Fruit fly (Drosophila melanogaster) whole organism, embryonic: Measurements from ENCODE around the gene rgn.

Source experiments
- Atf6 ChIP-seq: fragments of 200-800 bp; sonication (Bioruptor generic); IDR thresholded peaks from 2 replicates; pipeline ENCODE4 v1.3.6; 2022; ENCODE audit warnings: missing biosample characterization, missing genetic modification characterization
- Bgb ChIP-seq: fragments of 200-800 bp; sonication (Bioruptor generic); IDR thresholded peaks from 2 replicates; pipeline ENCODE4 v1.3.6; 2022; ENCODE audit warnings: missing biosample characterization, missing genetic modification characterization; ENCODE audit not compliant: partially characterized antibody
- CG10267 ChIP-seq: fragments of 200-800 bp; sonication (Bioruptor generic); optimal IDR thresholded peaks from 2 replicates; lab custom pipeline; 2018; ENCODE audit warnings: missing biosample characterization, mild to moderate bottlenecking, missing genetic modification characterization, moderate library complexity
- CG1233 ChIP-seq: fragments of 200-800 bp; sonication (Bioruptor generic); optimal IDR thresholded peaks from 4 replicates; lab custom pipeline; 2018; ENCODE audit warnings: missing biosample characterization, mild to moderate bottlenecking, missing genetic modification characterization
- CG15011 ChIP-seq: fragments of 200-800 bp; sonication (Bioruptor generic); optimal IDR thresholded peaks from 3 replicates; lab custom pipeline; 2018; ENCODE audit warnings: missing biosample characterization, mild to moderate bottlenecking, missing genetic modification characterization
- CG16863 ChIP-seq: fragments of 200-800 bp; sonication (Bioruptor generic); optimal IDR thresholded peaks from 3 replicates; lab custom pipeline; 2016; ENCODE audit warnings: missing biosample characterization, missing genetic modification characterization
- CG1832 ChIP-seq: fragments of 200-800 bp; sonication (Bioruptor generic); optimal IDR thresholded peaks from 2 replicates; lab custom pipeline; 2017; ENCODE audit warnings: missing biosample characterization, mild to moderate bottlenecking, missing genetic modification characterization, inconsistent platforms
- CG18476 ChIP-seq: fragments of 200-800 bp; sonication (Bioruptor generic); optimal IDR thresholded peaks from 2 replicates; lab custom pipeline; 2016; ENCODE audit warnings: missing biosample characterization, mild to moderate bottlenecking, missing genetic modification characterization
- CG18764 ChIP-seq: fragments of 200-800 bp; sonication (Bioruptor generic); optimal IDR thresholded peaks from 3 replicates; lab custom pipeline; 2016; ENCODE audit warnings: missing biosample characterization, missing genetic modification characterization
- CG2116 ChIP-seq: fragments of 200-800 bp; sonication (Bioruptor generic); optimal IDR thresholded peaks from 3 replicates; lab custom pipeline; 2018; ENCODE audit warnings: missing biosample characterization, mild to moderate bottlenecking, missing genetic modification characterization
- CG2889 ChIP-seq: fragments of 200-800 bp; sonication (Bioruptor generic); IDR thresholded peaks from 3 replicates; pipeline ENCODE4 v1.3.6; 2022; ENCODE audit warnings: missing biosample characterization, missing genetic modification characterization
- CG31365 ChIP-seq: fragments of 200-800 bp; sonication (Bioruptor generic); optimal IDR thresholded peaks from 2 replicates; lab custom pipeline; 2018; ENCODE audit warnings: missing biosample characterization, mild to moderate bottlenecking, missing genetic modification characterization
- CG33213 ChIP-seq: fragments of 200-800 bp; sonication (Bioruptor generic); optimal IDR thresholded peaks from 3 replicates; lab custom pipeline; 2016; ENCODE audit warnings: missing biosample characterization, missing genetic modification characterization
- CG3407 ChIP-seq: fragments of 200-800 bp; sonication (Bioruptor generic); optimal IDR thresholded peaks from 2 replicates; lab custom pipeline; 2018; ENCODE audit warnings: missing biosample characterization, mild to moderate bottlenecking, missing genetic modification characterization
- CG3726 ChIP-seq: fragments of 200-800 bp; sonication (Bioruptor generic); IDR thresholded peaks from 3 replicates; pipeline ENCODE4, ENCODE4 v1.3.6; 2022; ENCODE audit warnings: missing biosample characterization, missing genetic modification characterization
- CG4424 ChIP-seq: fragments of 200-800 bp; sonication (Bioruptor generic); optimal IDR thresholded peaks from 3 replicates; lab custom pipeline; 2016; ENCODE audit warnings: missing biosample characterization, missing genetic modification characterization
- CG7372 ChIP-seq: fragments of 200-800 bp; sonication (Bioruptor generic); IDR thresholded peaks from 2 replicates; pipeline ENCODE4 v1.3.6; 2022; ENCODE audit warnings: missing biosample characterization, missing genetic modification characterization
- CG7928 ChIP-seq: fragments of 200-800 bp; sonication (Bioruptor generic); optimal IDR thresholded peaks from 2 replicates; lab custom pipeline; 2017; ENCODE audit warnings: missing biosample characterization, mild to moderate bottlenecking, missing genetic modification characterization
- CrebB ChIP-seq: fragments of 200-800 bp; sonication (Bioruptor generic); optimal IDR thresholded peaks from 3 replicates; lab custom pipeline; 2018; ENCODE audit warnings: missing biosample characterization, mild to moderate bottlenecking, missing genetic modification characterization
- Dip3 ChIP-seq: fragments of 200-800 bp; sonication (Bioruptor generic); optimal IDR thresholded peaks from 3 replicates; lab custom pipeline; 2016; ENCODE audit warnings: missing biosample characterization, missing genetic modification characterization
- Dp ChIP-seq: fragments of 200-800 bp; sonication (Bioruptor generic); optimal IDR thresholded peaks from 2 replicates; lab custom pipeline; 2018; ENCODE audit warnings: missing biosample characterization, mild to moderate bottlenecking, missing genetic modification characterization, moderate library complexity
- Ets65A ChIP-seq: fragments of 200-800 bp; sonication (Bioruptor generic); peaks from one replicate; lab custom pipeline; 2016; ENCODE audit warnings: missing biosample characterization, missing genetic modification characterization
- GATAe ChIP-seq: fragments of 200-800 bp; sonication (Bioruptor generic); conservative IDR thresholded peaks from 2 replicates; pipeline ENCODE4 v1.3.6; 2022; ENCODE audit warnings: missing biosample characterization, missing genetic modification characterization
- Nf-YC ChIP-seq: fragments of 200-800 bp; optimal IDR thresholded peaks from 3 replicates; lab custom pipeline; 2019; ENCODE audit warnings: missing biosample characterization, mild to moderate bottlenecking, missing genetic modification characterization, moderate library complexity
- NfI ChIP-seq: fragments of 200-800 bp; sonication (Bioruptor generic); optimal IDR thresholded peaks from 3 replicates; lab custom pipeline; 2018; ENCODE audit warnings: missing biosample characterization, mild to moderate bottlenecking, missing genetic modification characterization, moderate library complexity
- Oli ChIP-seq: fragments of 200-800 bp; sonication (Bioruptor generic); optimal IDR thresholded peaks from 2 replicates; lab custom pipeline; 2018; ENCODE audit warnings: missing biosample characterization, mild to moderate bottlenecking, missing genetic modification characterization, moderate library complexity
- Rfx ChIP-seq: fragments of 200-800 bp; sonication (Bioruptor generic); IDR thresholded peaks from 2 replicates; pipeline ENCODE4 v1.3.6; 2022; ENCODE audit warnings: missing biosample characterization, missing genetic modification characterization
- Scr ChIP-seq: fragments of 200-800 bp; sonication (Bioruptor generic); IDR thresholded peaks from 2 replicates; pipeline ENCODE4 v1.3.6; 2022; ENCODE audit warnings: missing biosample characterization, missing genetic modification characterization; ENCODE audit not compliant: partially characterized antibody
- Sox102F ChIP-seq: fragments of 200-800 bp; sonication (Bioruptor generic); optimal IDR thresholded peaks from 2 replicates; lab custom pipeline; 2018; ENCODE audit warnings: missing biosample characterization, mild to moderate bottlenecking, missing genetic modification characterization, moderate library complexity
- ato ChIP-seq: fragments of 200-800 bp; sonication (Bioruptor generic); IDR thresholded peaks from 2 replicates; pipeline ENCODE4 v1.3.6; 2022; ENCODE audit warnings: missing biosample characterization, missing genetic modification characterization; ENCODE audit not compliant: partially characterized antibody
- danr ChIP-seq: fragments of 200-800 bp; sonication (Bioruptor generic); IDR thresholded peaks from 2 replicates; pipeline ENCODE4 v1.3.6; 2022; ENCODE audit warnings: missing biosample characterization, missing genetic modification characterization
- disco-r ChIP-seq: fragments of 200-800 bp; sonication (Bioruptor generic); optimal IDR thresholded peaks from 2 replicates; lab custom pipeline; 2016; ENCODE audit warnings: missing biosample characterization, missing genetic modification characterization
- esg ChIP-seq: fragments of 200-800 bp; sonication (Bioruptor generic); conservative IDR thresholded peaks from 2 replicates; pipeline ENCODE4 v1.3.6; 2022; ENCODE audit warnings: missing biosample characterization, missing genetic modification characterization
- ftz-f1 ChIP-seq: fragments of 200-800 bp; sonication (Bioruptor generic); optimal IDR thresholded peaks from 2 replicates; lab custom pipeline; 2016; ENCODE audit warnings: missing biosample characterization, missing genetic modification characterization
- gcm2 ChIP-seq: fragments of 200-800 bp; sonication (Bioruptor generic); optimal IDR thresholded peaks from 2 replicates; lab custom pipeline; 2016; ENCODE audit warnings: missing biosample characterization, missing genetic modification characterization
- ham ChIP-seq: fragments of 200-800 bp; sonication (Bioruptor generic); IDR thresholded peaks from 2 replicates; pipeline ENCODE4 v1.3.6; 2022; ENCODE audit warnings: missing biosample characterization, missing genetic modification characterization
- knrl ChIP-seq: fragments of 200-800 bp; sonication (Bioruptor generic); IDR thresholded peaks from 3 replicates; pipeline ENCODE4 v1.3.6; 2022; ENCODE audit warnings: missing biosample characterization, missing genetic modification characterization; ENCODE audit not compliant: partially characterized antibody
- otp ChIP-seq: fragments of 200-800 bp; sonication (Bioruptor generic); IDR thresholded peaks from 3 replicates; pipeline ENCODE4, ENCODE4 v1.3.6; 2022; ENCODE audit warnings: missing biosample characterization, missing genetic modification characterization
- pan ChIP-seq, 4 experiments: fragments of >200 bp in 3 of 4; fragments of 200-800 bp in 1 of 4; sonication (Bioruptor generic) in 1 of 4; optimal IDR thresholded peaks in 3 of 4; IDR thresholded peaks in 1 of 4; 2 replicates each; pipeline versions ENCODE4 v1.3.6 to Lab custom; 2017 to 2022; ENCODE audit warnings: missing biosample characterization in 2 of 4, missing genetic modification characterization in 2 of 4, mixed read lengths in 1 of 4
- pho ChIP-seq: fragments of 200-800 bp; sonication (Bioruptor generic); optimal IDR thresholded peaks from 2 replicates; lab custom pipeline; 2016; ENCODE audit warnings: missing biosample characterization, missing genetic modification characterization
- pita ChIP-seq: fragments of 200-800 bp; sonication (Bioruptor generic); optimal IDR thresholded peaks from 2 replicates; lab custom pipeline; 2017; ENCODE audit warnings: missing biosample characterization, mild to moderate bottlenecking, missing genetic modification characterization
- sd ChIP-seq: fragments of 200-800 bp; sonication (Bioruptor generic); optimal IDR thresholded peaks from 3 replicates; lab custom pipeline; 2018; ENCODE audit warnings: missing biosample characterization, mild to moderate bottlenecking, missing genetic modification characterization, moderate library complexity
- shn ChIP-seq: fragments of 200-800 bp; sonication (Bioruptor generic); optimal IDR thresholded peaks from 3 replicates; lab custom pipeline; 2016; ENCODE audit warnings: missing biosample characterization, missing genetic modification characterization
- sima ChIP-seq: fragments of 200-800 bp; sonication (Bioruptor generic); optimal IDR thresholded peaks from 2 replicates; lab custom pipeline; 2016; ENCODE audit warnings: missing biosample characterization, missing genetic modification characterization
- sug ChIP-seq: fragments of 200-800 bp; optimal IDR thresholded peaks from 2 replicates; lab custom pipeline; 2019; ENCODE audit warnings: missing biosample characterization, mild to moderate bottlenecking, missing genetic modification characterization, moderate library complexity
- tap ChIP-seq: fragments of 200-800 bp; optimal IDR thresholded peaks from 3 replicates; lab custom pipeline; 2019; ENCODE audit warnings: missing biosample characterization, mild to moderate bottlenecking, missing genetic modification characterization, moderate library complexity
- tio ChIP-seq: fragments of 200-800 bp; sonication (Bioruptor generic); optimal IDR thresholded peaks from 2 replicates; lab custom pipeline; 2017; ENCODE audit warnings: missing biosample characterization, missing genetic modification characterization, inconsistent platforms
- usp ChIP-seq: fragments of >200 bp; optimal IDR thresholded peaks from 2 replicates; lab custom pipeline; 2017; ENCODE audit warnings: missing biosample characterization, missing genetic modification characterization
- vnd ChIP-seq: fragments of 200-800 bp; sonication (Bioruptor generic); IDR thresholded peaks from 3 replicates; pipeline ENCODE4 v1.3.6; 2022; ENCODE audit warnings: missing biosample characterization, missing genetic modification characterization; ENCODE audit not compliant: partially characterized antibody

The rgn gene

DNA sequence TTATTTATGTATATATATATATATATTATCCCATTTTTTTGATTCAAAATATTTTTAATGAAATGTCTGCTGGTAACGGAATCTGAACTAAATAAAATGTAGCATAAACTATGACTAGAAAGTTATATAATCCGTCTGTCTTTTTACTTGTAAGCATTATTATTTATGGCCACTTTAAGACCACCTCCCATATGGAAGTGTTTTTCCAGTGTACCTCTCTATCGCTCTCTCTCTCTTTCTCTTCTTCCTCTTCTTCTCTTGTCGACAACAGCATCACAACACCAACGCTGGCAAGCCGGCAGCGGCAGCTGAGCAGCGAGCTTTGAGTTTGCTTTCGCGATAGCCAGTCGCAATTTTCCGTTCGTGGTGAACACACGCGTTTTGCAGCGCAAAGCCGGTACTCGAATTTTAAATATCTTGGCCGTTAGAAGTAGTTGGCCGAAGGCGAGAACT lies at the start of gene rgn (continued):
- TF ChIP-seq Dip3 (GFP tag; lab: Kevin White, UChicago): peak; percentile 33
- TF ChIP-seq CG1233: peak; percentile 68
- peak; percentile 73 for TF ChIP-seq Atf6 (GFP tag; lab: Robert Waterston, UW)
- no peak for TF ChIP-seq sima (GFP tag; lab: Kevin White, UChicago)
- no peak for TF ChIP-seq pita (GFP tag; lab: Kevin White, UChicago)
- TF ChIP-seq danr (GFP tag; lab: Robert Waterston, UW): peak; percentile 44; the same call in 1 of the 2 replicates
- no peak for TF ChIP-seq pan (optimal IDR thresholded peaks at IDR 0.05; lab: Kevin White, UChicago)
- TF ChIP-seq pan (GFP tag; optimal IDR thresholded peaks at IDR 0.05 in 1 of 2, IDR thresholded peaks at IDR 0.05 in 1 of 2): peak in 1 of 2 experiments; percentile 77
- peak; percentile 63 for TF ChIP-seq Nf-YC
- TF ChIP-seq sd (tag; lab: Kevin White, UChicago): peak; percentile 36
- TF ChIP-seq CG7928 (GFP tag; lab: Kevin White, UChicago): peak; percentile 56
- peak; percentile 79 for TF ChIP-seq NfI (GFP tag; lab: Kevin White, UChicago)
- peak; percentile 48 for TF ChIP-seq shn
- peak; percentile 53 for TF ChIP-seq sug
- TF ChIP-seq CG18476: peak; percentile 22
- no peak for TF ChIP-seq CG31365
- peak; percentile 6 for TF ChIP-seq CG16863 (GFP tag; lab: Kevin White, UChicago)
- TF ChIP-seq Dp (GFP tag; lab: Kevin White, UChicago): no peak
- 0 out of 2 replicates have a peak, but pooled peaks have one; percentile 45 for TF ChIP-seq ham (GFP tag; lab: Robert Waterston, UW)
- TF ChIP-seq esg: peak; percentile 53; the same call in 1 of the 2 replicates
- peak; percentile 71 for TF ChIP-seq pho
- peak; percentile 72 for TF ChIP-seq Sox102F (GFP tag; lab: Kevin White, UChicago)
- TF ChIP-seq tio: peak; percentile 56
- TF ChIP-seq CG3726: 0 out of 3 replicates have a peak, but pooled peaks have one; percentile 46
- TF ChIP-seq vnd (GFP tag; lab: Robert Waterston, UW): no peak
- no peak for TF ChIP-seq ato (GFP tag; lab: Robert Waterston, UW)
- TF ChIP-seq CG18764: peak; percentile 54
- no peak for TF ChIP-seq disco-r
- peak; percentile 7 for TF ChIP-seq ftz-f1 (GFP tag; lab: Kevin White, UChicago)
- peak; percentile 91 for TF ChIP-seq Ets65A (GFP tag; lab: Kevin White, UChicago)
- peak; percentile 21 for TF ChIP-seq CG1832 (GFP tag; lab: Kevin White, UChicago)
- TF ChIP-seq CG2889 (GFP tag; lab: Robert Waterston, UW): peak; percentile 63; the same call in 2 of the 3 replicates
- TF ChIP-seq GATAe (GFP tag; lab: Robert Waterston, UW): peak; percentile 43; the same call in 1 of the 2 replicates
- TF ChIP-seq CG7372 (GFP tag; lab: Robert Waterston, UW): peak; percentile 56; the same call in 1 of the 2 replicates
- 0 out of 3 replicates have a peak, but pooled peaks have one; percentile 51 for TF ChIP-seq otp (GFP tag; lab: Robert Waterston, UW)
- TF ChIP-seq Bgb (GFP tag; lab: Robert Waterston, UW): peak; percentile 62; the same call in 1 of the 2 replicates
- TF ChIP-seq CG15011 (GFP tag; lab: Kevin White, UChicago): peak; percentile 57
- no peak for TF ChIP-seq CG3407 (GFP tag; lab: Kevin White, UChicago)
- peak; percentile 71 for TF ChIP-seq CG4424 (GFP tag; lab: Kevin White, UChicago)
- TF ChIP-seq CG2116 (GFP tag; lab: Kevin White, UChicago): no peak
- TF ChIP-seq Scr (GFP tag; lab: Robert Waterston, UW): no peak
- peak; percentile 77 for TF ChIP-seq Oli (tag; lab: Kevin White, UChicago)
- TF ChIP-seq usp (GFP tag; lab: Kevin White, UChicago): no peak
- no peak for TF ChIP-seq knrl (GFP tag; lab: Robert Waterston, UW)
- peak; percentile 89 for TF ChIP-seq Rfx (GFP tag; lab: Robert Waterston, UW)
- peak; percentile 11 for TF ChIP-seq CG33213 (GFP tag; lab: Kevin White, UChicago)
- TF ChIP-seq CrebB (tag; lab: Kevin White, UChicago): peak; percentile 43
- TF ChIP-seq gcm2 (GFP tag; lab: Kevin White, UChicago): no peak
- TF ChIP-seq CG10267 (tag; lab: Kevin White, UChicago): peak; percentile 48
- peak; percentile 56 for TF ChIP-seq tap (tag; lab: Kevin White, UChicago)
